Fruit fly (Drosophila melanogaster): ENCODE measurements around the gene CG1309.

DNA sequence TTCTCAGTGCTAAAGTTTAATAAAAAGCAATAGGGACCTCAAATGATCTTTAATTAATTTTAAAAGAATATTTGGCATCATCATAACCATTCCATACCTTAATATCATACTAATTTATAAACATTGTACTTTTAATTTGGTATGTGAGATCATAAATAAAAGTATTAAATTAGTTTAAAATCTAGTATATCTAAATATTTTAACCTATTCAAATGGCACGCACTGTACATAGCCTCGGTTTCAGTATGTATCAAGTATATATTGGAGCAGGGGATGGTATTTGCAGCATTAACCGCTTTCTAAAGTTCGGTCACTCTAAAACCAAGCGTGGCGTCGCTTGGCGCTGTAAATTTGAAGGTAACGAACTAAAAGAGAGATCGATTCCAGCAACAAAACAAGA lies 16.8 kb upstream of the CG1309 start, which contains the start of gene pav:
- TF ChIP-seq CG11294 (GFP tag; IDR thresholded peaks at IDR 0.05) = no peak
- TF ChIP-seq Hr39 (GFP tag; optimal IDR thresholded peaks at IDR 0.05) = no peak
- no peak for TF ChIP-seq topi (GFP tag; optimal IDR thresholded peaks at IDR 0.05)
- TF ChIP-seq cyc (GFP tag; optimal IDR thresholded peaks at IDR 0.05) = no peak
- TF ChIP-seq CG11902 (GFP tag; optimal IDR thresholded peaks at IDR 0.05) = no peak
- TF ChIP-seq CG6276 (GFP tag; optimal IDR thresholded peaks at IDR 0.05) = no peak
- TF ChIP-seq CG6854 (GFP tag; optimal IDR thresholded peaks at IDR 0.05) = no peak
- TF ChIP-seq Sox102F (GFP tag; optimal IDR thresholded peaks at IDR 0.05) = no peak
- TF ChIP-seq fd85E (GFP tag; optimal IDR thresholded peaks at IDR 0.05) = no peak
- TF ChIP-seq CG3919 (GFP tag; optimal IDR thresholded peaks at IDR 0.05) = no peak
- 0 out of 3 replicates have a peak, but pooled peaks have one; percentile 48 for TF ChIP-seq CG6163 (GFP tag; IDR thresholded peaks at IDR 0.05)
- TF ChIP-seq CG31627 (GFP tag; optimal IDR thresholded peaks at IDR 0.05) = no peak
- TF ChIP-seq Lpt (GFP tag; optimal IDR thresholded peaks at IDR 0.05) = no peak
- TF ChIP-seq salr (GFP tag; optimal IDR thresholded peaks at IDR 0.05) = no peak
